Fruit fly (Drosophila melanogaster) whole organism, embryonic: ENCODE results near the gene Ask1.

Experiments
- Awh ChIP-seq: fragments of 200-800 bp; sonication (Bioruptor generic); IDR thresholded peaks from 2 replicates; pipeline ENCODE4, ENCODE4 v1.3.6; 2022; ENCODE audit warnings: missing biosample characterization, missing genetic modification characterization
- B-H2 ChIP-seq: fragments of 200-800 bp; sonication (Bioruptor generic); optimal IDR thresholded peaks from 2 replicates; lab custom pipeline; 2018; ENCODE audit warnings: missing biosample characterization, mild to moderate bottlenecking, missing genetic modification characterization
- CG10209 ChIP-seq: fragments of 200-800 bp; sonication (Bioruptor generic); optimal IDR thresholded peaks from 3 replicates; lab custom pipeline; 2017; ENCODE audit warnings: missing biosample characterization, mild to moderate bottlenecking, missing genetic modification characterization, missing genetic modification reagents
- CG10462 ChIP-seq: fragments of 200-800 bp; sonication (Bioruptor generic); optimal IDR thresholded peaks from 2 replicates; lab custom pipeline; 2016; ENCODE audit warnings: missing biosample characterization, missing genetic modification characterization
- CG10543 ChIP-seq: fragments of 200-800 bp; sonication (Bioruptor generic); optimal IDR thresholded peaks from 3 replicates; lab custom pipeline; 2017; ENCODE audit warnings: missing biosample characterization, mild to moderate bottlenecking, missing genetic modification characterization, moderate library complexity
- CG10565 ChIP-seq: fragments of 200-800 bp; sonication (Bioruptor generic); optimal IDR thresholded peaks from 3 replicates; lab custom pipeline; 2016; ENCODE audit warnings: missing biosample characterization, mild to moderate bottlenecking, missing genetic modification characterization
- CG12071 ChIP-seq: fragments of 200-800 bp; sonication (Bioruptor generic); optimal IDR thresholded peaks from 3 replicates; lab custom pipeline; 2018; ENCODE audit warnings: missing biosample characterization, mild to moderate bottlenecking, missing genetic modification characterization
- CG12769 ChIP-seq: fragments of 200-800 bp; sonication (Bioruptor generic); optimal IDR thresholded peaks from 2 replicates; lab custom pipeline; 2019; ENCODE audit warnings: missing biosample characterization, mild to moderate bottlenecking, missing genetic modification characterization, moderate library complexity
- CG14014 ChIP-seq: fragments of 200-800 bp; sonication (Bioruptor generic); IDR thresholded peaks from 2 replicates; pipeline ENCODE4 v1.3.6; 2022; ENCODE audit warnings: missing biosample characterization, missing genetic modification characterization
- CG14860 ChIP-seq: fragments of 200-800 bp; sonication (Bioruptor generic); IDR thresholded peaks from 3 replicates; pipeline ENCODE4 v1.3.6; 2022; ENCODE audit warnings: missing biosample characterization, missing genetic modification characterization; ENCODE audit not compliant: partially characterized antibody
- CG17328 ChIP-seq: fragments of 200-800 bp; sonication (Bioruptor generic); IDR thresholded peaks from 2 replicates; pipeline ENCODE4 v1.3.6; 2022; ENCODE audit warnings: missing biosample characterization, missing genetic modification characterization
- CG17361 ChIP-seq: fragments of 200-800 bp; sonication (Bioruptor generic); IDR thresholded peaks from 3 replicates; pipeline ENCODE4 v1.3.6; 2022; ENCODE audit warnings: missing biosample characterization, missing genetic modification characterization
- CG17568 ChIP-seq: fragments of 200-800 bp; sonication (Bioruptor generic); optimal IDR thresholded peaks from 2 replicates; lab custom pipeline; 2018; ENCODE audit warnings: missing biosample characterization, mild to moderate bottlenecking, missing genetic modification characterization, moderate library complexity
- CG18599 ChIP-seq: fragments of 200-800 bp; sonication (Bioruptor generic); optimal IDR thresholded peaks from 3 replicates; lab custom pipeline; 2017; ENCODE audit warnings: missing biosample characterization, missing genetic modification characterization, mild to moderate bottlenecking, moderate library complexity, missing genetic modification reagents
- CG34422 ChIP-seq: fragments of 200-800 bp; sonication (Bioruptor generic); IDR thresholded peaks from 3 replicates; pipeline ENCODE4 v1.3.6; 2022; ENCODE audit warnings: missing biosample characterization, missing genetic modification characterization
- CG42726 ChIP-seq: fragments of 200-800 bp; sonication (Bioruptor generic); IDR thresholded peaks from 2 replicates; pipeline ENCODE4 v1.3.6; 2022; ENCODE audit warnings: missing biosample characterization, missing genetic modification characterization; ENCODE audit not compliant: partially characterized antibody
- CG43689 ChIP-seq: fragments of 200-800 bp; sonication (Bioruptor generic); IDR thresholded peaks from 2 replicates; pipeline ENCODE4 v1.3.6; 2022; ENCODE audit warnings: missing biosample characterization, missing genetic modification characterization
- CG6654 ChIP-seq: fragments of 200-800 bp; sonication (Bioruptor generic); optimal IDR thresholded peaks from 2 replicates; lab custom pipeline; 2017; ENCODE audit warnings: missing biosample characterization, mild to moderate bottlenecking, missing genetic modification characterization
- CG8388 ChIP-seq: fragments of 200-800 bp; sonication (Bioruptor generic); optimal IDR thresholded peaks from 2 replicates; lab custom pipeline; 2019; ENCODE audit warnings: missing biosample characterization, mild to moderate bottlenecking, missing genetic modification characterization, moderate library complexity
- D ChIP-seq, 2 experiments: fragments of 200-800 bp in 1 of 2; fragments of >200 bp in 1 of 2; sonication (Bioruptor generic) in 1 of 2; optimal IDR thresholded peaks; 2 replicates in 1 of 2; 3 replicates in 1 of 2; lab custom pipeline; 2017; ENCODE audit warnings: mild to moderate bottlenecking in 1 of 2, missing biosample characterization in 1 of 2, missing genetic modification characterization in 1 of 2, missing genetic modification reagents in 1 of 2
- D19A ChIP-seq: fragments of 200-800 bp; optimal IDR thresholded peaks from 3 replicates; lab custom pipeline; 2019; ENCODE audit warnings: missing biosample characterization, mild to moderate bottlenecking, missing genetic modification characterization, moderate library complexity
- Dll ChIP-seq: fragments of 200-800 bp; sonication (Bioruptor generic); IDR thresholded peaks from 4 replicates; pipeline ENCODE4 v1.3.6; 2022; ENCODE audit warnings: missing biosample characterization, missing genetic modification characterization; ENCODE audit not compliant: partially characterized antibody
- Doc2 ChIP-seq: fragments of 200-800 bp; sonication (Bioruptor generic); IDR thresholded peaks from 2 replicates; pipeline ENCODE4 v1.3.6; 2022; ENCODE audit warnings: missing biosample characterization, missing genetic modification characterization
- E2f1 ChIP-seq: fragments of 200-800 bp; sonication (Bioruptor generic); IDR thresholded peaks from 2 replicates; pipeline ENCODE4 v1.3.6; 2022; ENCODE audit warnings: missing biosample characterization, missing genetic modification characterization
- GATAe ChIP-seq: fragments of 200-800 bp; sonication (Bioruptor generic); conservative IDR thresholded peaks from 2 replicates; pipeline ENCODE4 v1.3.6; 2022; ENCODE audit warnings: missing biosample characterization, missing genetic modification characterization
- Hr51 ChIP-seq, 2 experiments: fragments of 200-800 bp; sonication (Bioruptor generic); optimal IDR thresholded peaks; 2 replicates in 1 of 2; 3 replicates in 1 of 2; lab custom pipeline; 2016 to 2018; ENCODE audit warnings: missing biosample characterization in 2 of 2, missing genetic modification characterization in 2 of 2, mild to moderate bottlenecking in 1 of 2, moderate library complexity in 1 of 2
- Lhr ChIP-seq: fragments of 200-800 bp; sonication (Bioruptor generic); optimal IDR thresholded peaks from 3 replicates; lab custom pipeline; 2017; ENCODE audit warnings: mild to moderate bottlenecking, missing biosample characterization, missing genetic modification reagents, missing genetic modification characterization
- Opbp ChIP-seq: fragments of 200-800 bp; sonication (Bioruptor generic); IDR thresholded peaks from 3 replicates; pipeline ENCODE4 v1.3.6; 2022; ENCODE audit warnings: missing biosample characterization, missing genetic modification characterization; ENCODE audit not compliant: partially characterized antibody
- Sry-δ ChIP-seq: fragments of 200-800 bp; sonication (Bioruptor generic); optimal IDR thresholded peaks from 2 replicates; lab custom pipeline; 2016; ENCODE audit warnings: missing biosample characterization, missing genetic modification characterization
- Xbp1 ChIP-seq: fragments of 200-800 bp; sonication (Bioruptor generic); optimal IDR thresholded peaks from 3 replicates; lab custom pipeline; 2016; ENCODE audit warnings: missing biosample characterization, mild to moderate bottlenecking, missing genetic modification characterization
- YL-1 ChIP-seq: fragments of 200-800 bp; sonication (Bioruptor generic); optimal IDR thresholded peaks from 3 replicates; lab custom pipeline; 2017; ENCODE audit warnings: missing biosample characterization, mild to moderate bottlenecking, missing genetic modification characterization
- bcd ChIP-seq: fragments of 200-800 bp; sonication (Bioruptor generic); optimal IDR thresholded peaks from 2 replicates; lab custom pipeline; 2017; ENCODE audit warnings: missing biosample characterization, mild to moderate bottlenecking, missing genetic modification characterization
- caup ChIP-seq: fragments of 200-800 bp; sonication (Bioruptor generic); optimal IDR thresholded peaks from 3 replicates; lab custom pipeline; 2017; ENCODE audit warnings: missing biosample characterization, mild to moderate bottlenecking, missing genetic modification characterization, moderate library complexity; ENCODE audit not compliant: severe bottlenecking
- chinmo ChIP-seq: fragments of 200-800 bp; sonication (Bioruptor generic); IDR thresholded peaks from 4 replicates; pipeline ENCODE4 v1.3.6; 2022; ENCODE audit warnings: missing biosample characterization, missing genetic modification characterization; ENCODE audit not compliant: partially characterized antibody
- ci ChIP-seq: fragments of 200-800 bp; sonication (Bioruptor generic); IDR thresholded peaks from 3 replicates; pipeline ENCODE4 v1.3.6; 2022; ENCODE audit warnings: missing biosample characterization, missing genetic modification characterization
- crp ChIP-seq, 2 experiments: fragments of 200-800 bp; sonication (Bioruptor generic); optimal IDR thresholded peaks; 2 replicates in 1 of 2; 3 replicates in 1 of 2; lab custom pipeline; 2017; ENCODE audit warnings: missing biosample characterization in 2 of 2, missing genetic modification characterization in 2 of 2, mild to moderate bottlenecking in 1 of 2, moderate library complexity in 1 of 2
- ems ChIP-seq: fragments of 200-800 bp; sonication (Bioruptor generic); optimal IDR thresholded peaks from 3 replicates; lab custom pipeline; 2016; ENCODE audit warnings: missing biosample characterization, missing genetic modification characterization
- eve ChIP-seq, 2 experiments: fragments of >200 bp; optimal IDR thresholded peaks; 2 replicates each; lab custom pipeline; 2017; ENCODE audit warnings: missing biosample characterization in 2 of 2, missing genetic modification characterization in 2 of 2
- fd96Cb ChIP-seq: fragments of 200-800 bp; sonication (Bioruptor generic); optimal IDR thresholded peaks from 2 replicates; lab custom pipeline; 2018; ENCODE audit warnings: missing biosample characterization, mild to moderate bottlenecking, missing genetic modification characterization, moderate library complexity
- fru ChIP-seq: fragments of >200 bp; optimal IDR thresholded peaks from 2 replicates; lab custom pipeline; 2017
- p53 ChIP-seq: fragments of 200-800 bp; sonication (Bioruptor generic); optimal IDR thresholded peaks from 2 replicates; lab custom pipeline; 2016; ENCODE audit warnings: missing biosample characterization, missing genetic modification characterization
- row ChIP-seq: fragments of 200-800 bp; sonication (Bioruptor generic); IDR thresholded peaks from 3 replicates; pipeline ENCODE4 v1.3.6; 2022; ENCODE audit warnings: missing biosample characterization, missing genetic modification characterization
- tap ChIP-seq: fragments of 200-800 bp; optimal IDR thresholded peaks from 3 replicates; lab custom pipeline; 2019; ENCODE audit warnings: missing biosample characterization, mild to moderate bottlenecking, missing genetic modification characterization, moderate library complexity
- trh ChIP-seq: fragments of 200-800 bp; sonication (Bioruptor generic); optimal IDR thresholded peaks from 2 replicates; lab custom pipeline; 2016; ENCODE audit warnings: missing biosample characterization, missing genetic modification characterization
- unpg ChIP-seq: fragments of 200-800 bp; sonication (Bioruptor generic); optimal IDR thresholded peaks from 3 replicates; lab custom pipeline; 2018; ENCODE audit warnings: missing biosample characterization, mild to moderate bottlenecking, missing genetic modification characterization, moderate library complexity
- vfl ChIP-seq: fragments of 200-800 bp; sonication (Bioruptor generic); optimal IDR thresholded peaks from 2 replicates; lab custom pipeline; 2016; ENCODE audit warnings: missing biosample characterization, missing genetic modification characterization
- wek ChIP-seq: fragments of 200-800 bp; sonication (Bioruptor generic); optimal IDR thresholded peaks from 3 replicates; lab custom pipeline; 2018; ENCODE audit warnings: missing biosample characterization, mild to moderate bottlenecking, missing genetic modification characterization, moderate library complexity
- zfh2 ChIP-seq: fragments of 200-800 bp; sonication (Bioruptor generic); optimal IDR thresholded peaks from 2 replicates; lab custom pipeline; 2016; ENCODE audit warnings: missing biosample characterization, missing genetic modification characterization

The Ask1 gene

dm6 chr3R:19889603-19890187 lies 10.2 kb downstream of the Ask1 start (continued):
- TF ChIP-seq tap (tag; lab: Kevin White, UChicago) (peak; percentile 67), crp (GFP tag; optimal IDR thresholded peaks at IDR 0.05; lab: Kevin White, UChicago) (no peak), fru (lab: Kevin White, UChicago) (no peak), CG18599 (peak; percentile 89), CG43689 (no peak), CG17361 (GFP tag; lab: Robert Waterston, UW) (peak; percentile 78), trh (GFP tag; lab: Kevin White, UChicago) (no peak), CG17568 (GFP tag; lab: Kevin White, UChicago) (no peak), CG10565 (GFP tag; lab: Kevin White, UChicago) (no peak), YL-1 (GFP tag; lab: Kevin White, UChicago) (no peak), bcd (GFP tag; lab: Kevin White, UChicago) (peak; percentile 79), Lhr (GFP tag; lab: Kevin White, UChicago) (no peak), zfh2 (GFP tag; lab: Kevin White, UChicago) (no peak), eve (GFP tag; optimal IDR thresholded peaks at IDR 0.05; lab: Kevin White, UChicago) (no peak), CG42726 (GFP tag; lab: Robert Waterston, UW) (no peak), CG10462 (no peak), chinmo (peak; percentile 69; the same call in 3 of the 4 replicates), p53 (no peak), CG14014 (GFP tag; lab: Robert Waterston, UW) (peak; percentile 60), D19A (tag; lab: Kevin White, UChicago) (peak; percentile 97), Xbp1 (GFP tag; lab: Kevin White, UChicago) (peak; percentile 59), CG6654 (GFP tag; lab: Kevin White, UChicago) (peak; percentile 69), CG34422 (GFP tag; lab: Robert Waterston, UW) (no peak), ci (GFP tag; lab: Robert Waterston, UW) (0 out of 3 replicates have a peak, but pooled peaks have one; percentile 20), vfl (GFP tag; lab: Kevin White, UChicago) (no peak), CG17328 (0 out of 2 replicates have a peak, but pooled peaks have one; percentile 14), ems (GFP tag; lab: Kevin White, UChicago) (no peak), CG12769 (tag; lab: Kevin White, UChicago) (peak; percentile 32), Awh (GFP tag; lab: Robert Waterston, UW) (no peak), E2f1 (GFP tag; lab: Robert Waterston, UW) (no peak), row (GFP tag; lab: Robert Waterston, UW) (peak; percentile 79), unpg (peak; percentile 74), GATAe (no peak), Opbp (no peak), caup (GFP tag; lab: Kevin White, UChicago) (peak; percentile 86), Doc2 (GFP tag; lab: Robert Waterston, UW) (no peak), CG10209 (GFP tag; lab: Kevin White, UChicago) (peak; percentile 80), CG14860 (no peak), Dll (GFP tag; lab: Robert Waterston, UW) (no peak), fd96Cb (tag; lab: Kevin White, UChicago) (peak; percentile 78), CG12071 (GFP tag; lab: Kevin White, UChicago) (peak; percentile 33), CG8388 (GFP tag; lab: Kevin White, UChicago) (peak; percentile 54), wek (no peak), B-H2 (GFP tag; lab: Kevin White, UChicago) (peak; percentile 13), CG10543 (GFP tag; lab: Kevin White, UChicago) (peak; percentile 80), Hr51 (GFP tag; optimal IDR thresholded peaks at IDR 0.05; lab: Kevin White, UChicago) (peak in 1 of 2 experiments; percentile 88), Sry-δ (GFP tag; lab: Kevin White, UChicago) (no peak), D (optimal IDR thresholded peaks at IDR 0.05; lab: Kevin White, UChicago) (no peak), D (GFP tag; optimal IDR thresholded peaks at IDR 0.05; lab: Kevin White, UChicago) (peak; percentile 67)
